Worm (Caenorhabditis elegans): ENCODE data around the gene dot-1.4.

- TF ChIP-seq tra-4 (tag; optimal IDR thresholded peaks at IDR 0.05), result no peak
- no peak for TF ChIP-seq ama-1 (optimal IDR thresholded peaks at IDR 0.05)
- no peak for TF ChIP-seq ets-7 (tag; optimal IDR thresholded peaks at IDR 0.05)
Observed at ce11 chrX:11917994-11918393, 13.5 kb downstream of the dot-1.4 start, which contains the start of gene Y62H9A.16.
